Worm (Caenorhabditis elegans): Measurements from ENCODE around the gene Y2H9A.6.

- TF ChIP-seq unc-30 (tag; optimal IDR thresholded peaks at IDR 0.05), result no peak
- no peak for TF ChIP-seq elt-3 (tag; optimal IDR thresholded peaks at IDR 0.05)
- no peak for TF ChIP-seq dsc-1 (tag; optimal IDR thresholded peaks at IDR 0.05)
- TF ChIP-seq alr-1 (tag; optimal IDR thresholded peaks at IDR 0.05; ENCODE audit: borderline replicate concordance), result no peak
- TF ChIP-seq snpc-4 (tag; optimal IDR thresholded peaks at IDR 0.05), result no peak
- no peak for TF ChIP-seq nhr-12 (tag; optimal IDR thresholded peaks at IDR 0.05)
- no peak for TF ChIP-seq jun-1 (tag; optimal IDR thresholded peaks at IDR 0.05)
- TF ChIP-seq unc-62 (GFP tag; optimal IDR thresholded peaks at IDR 0.05), result no peak
- no peak for TF ChIP-seq egl-27 (tag; optimal IDR thresholded peaks at IDR 0.05)
- TF ChIP-seq nhr-11 (tag; optimal IDR thresholded peaks at IDR 0.05), result no peak
- TF ChIP-seq Y116A8C.19 (tag; optimal IDR thresholded peaks at IDR 0.05; ENCODE audit: borderline replicate concordance), result no peak
- TF ChIP-seq ceh-88 (GFP tag; IDR thresholded peaks at IDR 0.05), result no peak
Measured at ce11 chrV:13408440-13408839, 35.2 kb upstream of the Y2H9A.6 start.
